Fruit fly (Drosophila melanogaster): ENCODE measurements around the gene js.
A peak's percentile ranks its signal among the peaks of the same experiment; 100 is the strongest.

js gene

DNA sequence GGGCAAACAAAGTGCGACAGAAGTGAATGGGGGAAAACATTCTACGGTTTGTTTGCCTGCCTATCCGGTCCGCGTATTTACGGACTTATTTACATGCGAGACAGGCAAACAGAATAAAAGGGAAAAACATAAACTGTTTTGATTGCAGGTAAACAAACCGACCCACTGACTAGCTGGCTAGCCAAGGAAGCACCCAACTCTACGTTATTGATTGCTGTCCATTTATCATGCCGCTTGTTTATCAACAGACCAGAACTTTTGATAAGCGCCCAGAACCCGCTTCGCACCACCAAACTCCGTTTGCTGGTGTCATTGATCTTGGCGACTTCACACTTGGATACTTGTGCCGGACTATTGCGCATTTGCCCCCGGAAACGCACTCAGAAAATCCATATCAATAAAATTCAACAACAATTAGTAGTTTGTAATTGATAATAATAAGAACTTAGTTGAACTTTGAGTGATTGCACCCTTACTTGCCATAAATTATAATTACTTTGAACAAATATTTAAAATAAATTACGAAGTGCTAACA, 36.2 kb downstream of the js start:
- TF ChIP-seq pan (optimal IDR thresholded peaks at IDR 0.05): no peak
- TF ChIP-seq Sp1 (GFP tag; optimal IDR thresholded peaks at IDR 0.05): peak; percentile 35
- TF ChIP-seq brk (GFP tag; optimal IDR thresholded peaks at IDR 0.05): no peak
- no peak for TF ChIP-seq dmrt93B (GFP tag; optimal IDR thresholded peaks at IDR 0.05)
- no peak for TF ChIP-seq CG9705 (GFP tag; optimal IDR thresholded peaks at IDR 0.05)
- TF ChIP-seq fru (GFP tag; optimal IDR thresholded peaks at IDR 0.05): peak; percentile 10
- no peak for TF ChIP-seq Rel (GFP tag; optimal IDR thresholded peaks at IDR 0.05)
- TF ChIP-seq Rel (tag; optimal IDR thresholded peaks at IDR 0.05): peak; percentile 36
- peak; percentile 33 for TF ChIP-seq h (GFP tag; optimal IDR thresholded peaks at IDR 0.05)
- TF ChIP-seq rgr (GFP tag; optimal IDR thresholded peaks at IDR 0.05): peak; percentile 15
- TF ChIP-seq sv (GFP tag; optimal IDR thresholded peaks at IDR 0.05): peak; percentile 14
- peak; percentile 9 for TF ChIP-seq ey (GFP tag; optimal IDR thresholded peaks at IDR 0.05)
- peak; percentile 22 for TF ChIP-seq OdsH (GFP tag; optimal IDR thresholded peaks at IDR 0.05)
- TF ChIP-seq HLH106 (tag; optimal IDR thresholded peaks at IDR 0.05): peak; percentile 30
- TF ChIP-seq CG32264 (GFP tag; optimal IDR thresholded peaks at IDR 0.05): no peak
- peak in 1 of 2 experiments; percentile 46 for TF ChIP-seq foxo (GFP tag; optimal IDR thresholded peaks at IDR 0.05)

dm6 chr3R:16329797-16330196, 38.3 kb downstream of the js start:
- TF ChIP-seq sv (GFP tag; optimal IDR thresholded peaks at IDR 0.05) (no peak), Dif (GFP tag; optimal IDR thresholded peaks at IDR 0.05; ENCODE audit: partially characterized antibody) (no peak), Myc (optimal IDR thresholded peaks at IDR 0.05) (no peak), tai (GFP tag; optimal IDR thresholded peaks at IDR 0.05) (no peak), fru (GFP tag; optimal IDR thresholded peaks at IDR 0.05) (no peak), Rel (GFP tag; optimal IDR thresholded peaks at IDR 0.05) (no peak), Rel (tag; optimal IDR thresholded peaks at IDR 0.05) (no peak), woc (GFP tag; optimal IDR thresholded peaks at IDR 0.05) (no peak), GATAd (GFP tag; optimal IDR thresholded peaks at IDR 0.05) (no peak), Hnf4 (GFP tag; optimal IDR thresholded peaks at IDR 0.05) (no peak), Vsx2 (GFP tag; optimal IDR thresholded peaks at IDR 0.05; ENCODE audit: partially characterized antibody) (no peak), psq (GFP tag; optimal IDR thresholded peaks at IDR 0.05) (no peak)

dm6 chr3R:16327549-16327948, 40.6 kb downstream of the js start, which contains the start of gene CG17930:
Gene CG17930 (plus strand): TSS chr3R:16327849.
- TF ChIP-seq dsf (GFP tag; optimal IDR thresholded peaks at IDR 0.05; ENCODE audit: borderline replicate concordance) (no peak), woc (GFP tag; optimal IDR thresholded peaks at IDR 0.05) (no peak), pan (optimal IDR thresholded peaks at IDR 0.05) (no peak), lola (GFP tag; optimal IDR thresholded peaks at IDR 0.05) (no peak), Jra (GFP tag; optimal IDR thresholded peaks at IDR 0.05) (no peak), GATAd (GFP tag; optimal IDR thresholded peaks at IDR 0.05) (no peak), Sp1 (GFP tag; optimal IDR thresholded peaks at IDR 0.05) (no peak), jim (GFP tag; optimal IDR thresholded peaks at IDR 0.05) (no peak), sv (GFP tag; optimal IDR thresholded peaks at IDR 0.05) (no peak), Hnf4 (GFP tag; optimal IDR thresholded peaks at IDR 0.05) (no peak), foxo (GFP tag; optimal IDR thresholded peaks at IDR 0.05) (no peak), OdsH (GFP tag; optimal IDR thresholded peaks at IDR 0.05) (no peak), psq (GFP tag; optimal IDR thresholded peaks at IDR 0.05) (no peak), br (GFP tag; optimal IDR thresholded peaks at IDR 0.05) (no peak), Hr83 (GFP tag; optimal IDR thresholded peaks at IDR 0.05; ENCODE audit: poor library complexity, severe bottlenecking) (no peak), brk (GFP tag; optimal IDR thresholded peaks at IDR 0.05) (no peak), dmrt93B (GFP tag; optimal IDR thresholded peaks at IDR 0.05) (no peak), Dif (GFP tag; optimal IDR thresholded peaks at IDR 0.05; ENCODE audit: partially characterized antibody) (no peak), sage (GFP tag; optimal IDR thresholded peaks at IDR 0.05) (no peak), N (GFP tag; optimal IDR thresholded peaks at IDR 0.05) (no peak)

- TF ChIP-seq dmrt93B (GFP tag; optimal IDR thresholded peaks at IDR 0.05) (no peak), GATAd (GFP tag; optimal IDR thresholded peaks at IDR 0.05) (no peak), Rel (GFP tag; optimal IDR thresholded peaks at IDR 0.05) (no peak), Rel (tag; optimal IDR thresholded peaks at IDR 0.05) (no peak), CG32264 (GFP tag; optimal IDR thresholded peaks at IDR 0.05) (no peak), lola (GFP tag; optimal IDR thresholded peaks at IDR 0.05) (no peak), dl (GFP tag; optimal IDR thresholded peaks at IDR 0.05; ENCODE audit: insufficient read depth in 1 of 2, partially characterized antibody in 2 of 2) (no peak), h (GFP tag; optimal IDR thresholded peaks at IDR 0.05) (no peak), ey (GFP tag; optimal IDR thresholded peaks at IDR 0.05) (no peak), Vsx2 (GFP tag; optimal IDR thresholded peaks at IDR 0.05; ENCODE audit: partially characterized antibody) (no peak), pan (optimal IDR thresholded peaks at IDR 0.05) (no peak), CrebA (GFP tag; optimal IDR thresholded peaks at IDR 0.05; ENCODE audit: borderline replicate concordance) (no peak), Hr78 (GFP tag; optimal IDR thresholded peaks at IDR 0.05) (no peak), rgr (GFP tag; optimal IDR thresholded peaks at IDR 0.05) (no peak), jim (GFP tag; optimal IDR thresholded peaks at IDR 0.05) (no peak), dsf (GFP tag; optimal IDR thresholded peaks at IDR 0.05; ENCODE audit: borderline replicate concordance) (no peak), psq (GFP tag; optimal IDR thresholded peaks at IDR 0.05) (no peak), HLH106 (tag; optimal IDR thresholded peaks at IDR 0.05) (no peak), Myc (optimal IDR thresholded peaks at IDR 0.05) (no peak), Sp1 (GFP tag; optimal IDR thresholded peaks at IDR 0.05) (no peak)
Observed at dm6 chr3R:16325192-16325591, 42.9 kb downstream of the js start, which contains the start of gene CG17929. Gene CG17929 (plus strand): TSS chr3R:16325492.
